Worm (Caenorhabditis elegans) whole organism, late embryonic: ENCODE data around the gene Y43F8C.15.

Experiments
- dmd-4 ChIP-seq: sonication (generic microtip); optimal IDR thresholded peaks from 2 replicates; lab custom pipeline; 2016; ENCODE audit warnings: borderline replicate concordance, missing genetic modification characterization, missing compliant biosample characterization
- dve-1 ChIP-seq: sonication (generic microtip); optimal IDR thresholded peaks from 2 replicates; lab custom pipeline; 2017; ENCODE audit warnings: antibody characterized with exemption, mild to moderate bottlenecking, missing genetic modification characterization, missing compliant biosample characterization
- ets-4 ChIP-seq: sonication (generic microtip); optimal IDR thresholded peaks from 2 replicates; lab custom pipeline; 2016; ENCODE audit warnings: missing genetic modification characterization, missing compliant biosample characterization

The Y43F8C.15 gene

ce11 chrV:19664574-19664973 is 45.8 kb downstream of the Y43F8C.15 start:
- TF ChIP-seq dve-1 (tag; lab: Kevin White, UChicago) = peak; percentile 71
- TF ChIP-seq dmd-4 (tag; lab: Kevin White, UChicago) = no peak
- no peak for TF ChIP-seq ets-4
